Fruit fly (Drosophila melanogaster) whole organism, wandering third instar larva: ENCODE data around the gene CG4702.

Experiments used
- fru ChIP-seq: fragments of 200-800 bp; sonication (Bioruptor generic); optimal IDR thresholded peaks from 3 replicates; lab custom pipeline; 2016; ENCODE audit warnings: missing biosample characterization, mild to moderate bottlenecking, missing genetic modification characterization
- pan ChIP-seq: fragments of >200 bp; optimal IDR thresholded peaks from 2 replicates; lab custom pipeline; 2017
- psq ChIP-seq: fragments of 200-800 bp; sonication (Bioruptor generic); optimal IDR thresholded peaks from 3 replicates; lab custom pipeline; 2017; ENCODE audit warnings: missing biosample characterization, mild to moderate bottlenecking, missing genetic modification characterization, moderate library complexity
- tai ChIP-seq: sonication (Bioruptor generic); optimal IDR thresholded peaks from 2 replicates; lab custom pipeline; 2016; ENCODE audit warnings: missing biosample characterization, missing genetic modification characterization
- usp ChIP-seq: fragments of >200 bp; optimal IDR thresholded peaks from 2 replicates; lab custom pipeline; 2017; ENCODE audit warnings: missing biosample characterization, missing genetic modification characterization

DNA sequence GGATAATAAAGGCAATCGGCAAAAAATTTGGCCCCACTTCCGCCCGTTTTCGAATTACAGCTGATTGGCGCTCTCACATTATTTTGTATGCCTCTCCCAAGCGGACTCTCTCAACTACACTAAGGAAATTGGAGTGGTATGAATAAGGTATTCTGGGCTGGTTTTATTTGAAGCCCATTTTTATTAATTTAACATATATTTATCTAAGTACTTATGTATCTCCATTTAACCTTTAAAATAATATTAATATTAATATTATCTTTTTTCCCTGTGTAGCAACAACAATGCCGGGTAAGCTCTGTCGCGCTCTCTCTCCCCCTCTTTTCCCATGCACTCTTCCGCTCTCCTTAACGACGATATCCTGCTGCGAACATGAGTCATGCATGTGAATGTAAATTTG lies 49.0 kb downstream of the CG4702 start:
- peak; percentile 68 for TF ChIP-seq psq (GFP tag; lab: Kevin White, UChicago)
- peak; percentile 72 for TF ChIP-seq fru (GFP tag; lab: Kevin White, UChicago)
- no peak for TF ChIP-seq usp
- no peak for TF ChIP-seq tai (GFP tag; lab: Kevin White, UChicago)
- no peak for TF ChIP-seq pan (lab: Kevin White, UChicago)
